Worm (Caenorhabditis elegans) whole organism, L2 larva: ENCODE data around the gene pkd-2.

ENCODE experiments used
- F13H6.1 ChIP-seq: sonication (generic microtip); optimal IDR thresholded peaks from 2 replicates; lab custom pipeline; 2016; ENCODE audit warnings: missing genetic modification characterization, missing compliant biosample characterization
- aly-2 ChIP-seq: fragments of 150-350 bp; optimal IDR thresholded peaks from 2 replicates; lab custom pipeline; 2014; ENCODE audit warnings: missing biosample characterization, missing genetic modification characterization
- ceh-16 ChIP-seq: fragments of 150-350 bp; optimal IDR thresholded peaks from 2 replicates; lab custom pipeline; 2014; ENCODE audit warnings: missing biosample characterization, missing genetic modification characterization
- egl-27 ChIP-seq: sonication (generic microtip); optimal IDR thresholded peaks from 3 replicates; lab custom pipeline; 2017; ENCODE audit warnings: missing biosample characterization, missing genetic modification reagents, missing genetic modification characterization
- nhr-12 ChIP-seq: fragments of 150-350 bp; optimal IDR thresholded peaks from 2 replicates; lab custom pipeline; 2014; ENCODE audit warnings: missing biosample characterization, missing genetic modification characterization
- nhr-237 ChIP-seq: fragments of 150-350 bp; optimal IDR thresholded peaks from 2 replicates; lab custom pipeline; 2014; ENCODE audit warnings: missing biosample characterization, missing genetic modification characterization
- nhr-77 ChIP-seq: fragments of 150-350 bp; optimal IDR thresholded peaks from 2 replicates; lab custom pipeline; 2014; ENCODE audit warnings: missing biosample characterization, missing genetic modification characterization
- ztf-11 ChIP-seq: sonication (generic microtip); optimal IDR thresholded peaks from 2 replicates; lab custom pipeline; 2017; ENCODE audit warnings: missing biosample characterization, missing genetic modification characterization

DNA sequence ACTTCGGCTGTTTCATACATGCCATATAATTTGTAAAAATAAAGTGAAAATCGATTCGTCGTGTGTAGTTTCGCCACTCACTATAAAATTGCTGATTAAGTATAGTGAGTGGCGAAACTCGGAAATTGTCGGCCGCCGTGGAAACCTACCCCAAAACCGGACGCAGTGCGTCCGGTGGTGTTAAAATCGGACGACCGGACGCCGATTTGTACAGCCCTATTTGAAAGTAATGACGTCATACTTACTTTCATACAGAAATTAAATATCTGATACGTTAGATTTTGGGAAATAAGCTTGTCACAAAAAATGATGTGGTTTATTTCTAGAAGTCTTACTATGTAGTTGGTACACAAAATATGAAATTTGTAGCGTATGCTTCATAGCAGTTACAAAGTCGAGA is 521 bp downstream of the pkd-2 start:
- TF ChIP-seq aly-2 (tag; lab: Kevin White, UChicago), result no peak
- no peak for TF ChIP-seq ceh-16 (tag; lab: Kevin White, UChicago)
- no peak for TF ChIP-seq nhr-237 (tag; lab: Kevin White, UChicago)
- TF ChIP-seq F13H6.1 (tag; lab: Kevin White, UChicago), result no peak
- TF ChIP-seq egl-27, result no peak
- no peak for TF ChIP-seq nhr-77 (tag; lab: Kevin White, UChicago)
- TF ChIP-seq ztf-11 (tag; lab: Kevin White, UChicago), result no peak
- no peak for TF ChIP-seq nhr-12
